Fruit fly (Drosophila melanogaster) whole organism, embryonic: Measurements from ENCODE around the gene Etfb.

Source experiments
- Antp ChIP-seq: fragments of 200-800 bp; sonication (Bioruptor generic); optimal IDR thresholded peaks from 3 replicates; lab custom pipeline; 2016; ENCODE audit warnings: missing biosample characterization, missing genetic modification characterization
- Asciz ChIP-seq: fragments of 200-800 bp; sonication (Bioruptor generic); optimal IDR thresholded peaks from 2 replicates; lab custom pipeline; 2017; ENCODE audit warnings: missing biosample characterization, mild to moderate bottlenecking, missing genetic modification characterization, missing genetic modification reagents
- Atf6 ChIP-seq: fragments of 200-800 bp; sonication (Bioruptor generic); IDR thresholded peaks from 2 replicates; pipeline ENCODE4 v1.3.6; 2022; ENCODE audit warnings: missing biosample characterization, missing genetic modification characterization
- Bgb ChIP-seq: fragments of 200-800 bp; sonication (Bioruptor generic); IDR thresholded peaks from 2 replicates; pipeline ENCODE4 v1.3.6; 2022; ENCODE audit warnings: missing biosample characterization, missing genetic modification characterization; ENCODE audit not compliant: partially characterized antibody
- Blimp-1 ChIP-seq: fragments of 200-800 bp; sonication (Bioruptor generic); optimal IDR thresholded peaks from 3 replicates; lab custom pipeline; 2018; ENCODE audit warnings: missing biosample characterization, missing genetic modification characterization, mild to moderate bottlenecking, moderate library complexity, missing genetic modification reagents
- C15 ChIP-seq: fragments of 200-800 bp; sonication (Bioruptor generic); IDR thresholded peaks from 3 replicates; pipeline ENCODE4 v1.3.6; 2022; ENCODE audit warnings: missing biosample characterization, missing genetic modification characterization
- CG1024 ChIP-seq: fragments of 200-800 bp; sonication (Bioruptor generic); IDR thresholded peaks from 2 replicates; pipeline ENCODE4 v1.3.6; 2022; ENCODE audit warnings: missing biosample characterization, missing genetic modification characterization
- CG10366 ChIP-seq: fragments of 200-800 bp; sonication (Bioruptor generic); IDR thresholded peaks from 2 replicates; pipeline ENCODE4 v1.3.6; 2022; ENCODE audit warnings: missing biosample characterization, missing genetic modification characterization
- CG11398 ChIP-seq: fragments of 200-800 bp; sonication (Bioruptor generic); optimal IDR thresholded peaks from 2 replicates; lab custom pipeline; 2016; ENCODE audit warnings: missing biosample characterization, missing genetic modification characterization
- CG14965 ChIP-seq: fragments of 200-800 bp; sonication (Bioruptor generic); optimal IDR thresholded peaks from 2 replicates; lab custom pipeline; 2016; ENCODE audit warnings: missing biosample characterization, missing genetic modification characterization, borderline replicate concordance
- CG16815 ChIP-seq: fragments of 200-800 bp; sonication (Bioruptor generic); optimal IDR thresholded peaks from 3 replicates; lab custom pipeline; 2017; ENCODE audit warnings: missing biosample characterization, mild to moderate bottlenecking, missing genetic modification characterization
- CG1832 ChIP-seq: fragments of 200-800 bp; sonication (Bioruptor generic); optimal IDR thresholded peaks from 2 replicates; lab custom pipeline; 2017; ENCODE audit warnings: missing biosample characterization, mild to moderate bottlenecking, missing genetic modification characterization, inconsistent platforms
- CG34422 ChIP-seq: fragments of 200-800 bp; sonication (Bioruptor generic); IDR thresholded peaks from 3 replicates; pipeline ENCODE4 v1.3.6; 2022; ENCODE audit warnings: missing biosample characterization, missing genetic modification characterization
- CG42726 ChIP-seq: fragments of 200-800 bp; sonication (Bioruptor generic); IDR thresholded peaks from 2 replicates; pipeline ENCODE4 v1.3.6; 2022; ENCODE audit warnings: missing biosample characterization, missing genetic modification characterization; ENCODE audit not compliant: partially characterized antibody
- CG4360 ChIP-seq: fragments of 200-800 bp; sonication (Bioruptor generic); IDR thresholded peaks from 2 replicates; pipeline ENCODE4 v1.3.6; 2022; ENCODE audit warnings: missing biosample characterization, missing genetic modification characterization
- CG6175 ChIP-seq: fragments of 200-800 bp; sonication (Bioruptor generic); IDR thresholded peaks from 3 replicates; pipeline ENCODE4 v1.3.6; 2022; ENCODE audit warnings: missing biosample characterization, missing genetic modification characterization
- CG9437 ChIP-seq: fragments of 200-800 bp; sonication (Bioruptor generic); optimal IDR thresholded peaks from 2 replicates; lab custom pipeline; 2018; ENCODE audit warnings: missing biosample characterization, mild to moderate bottlenecking, missing genetic modification characterization
- CkIIα-i1 ChIP-seq: fragments of 200-800 bp; sonication (Bioruptor generic); IDR thresholded peaks from 2 replicates; pipeline ENCODE4 v1.3.6; 2022; ENCODE audit warnings: missing biosample characterization, missing genetic modification characterization
- Dbx ChIP-seq: fragments of 200-800 bp; sonication (Bioruptor generic); IDR thresholded peaks from 3 replicates; pipeline ENCODE4 v1.3.6; 2022; ENCODE audit warnings: missing biosample characterization, missing genetic modification characterization
- Doc2 ChIP-seq: fragments of 200-800 bp; sonication (Bioruptor generic); IDR thresholded peaks from 2 replicates; pipeline ENCODE4 v1.3.6; 2022; ENCODE audit warnings: missing biosample characterization, missing genetic modification characterization
- Drgx ChIP-seq: fragments of 200-800 bp; sonication (Bioruptor generic); IDR thresholded peaks from 2 replicates; pipeline ENCODE4 v1.3.6; 2022; ENCODE audit warnings: missing biosample characterization, missing genetic modification characterization
- Elba2 ChIP-seq: fragments of 200-800 bp; sonication (Bioruptor generic); optimal IDR thresholded peaks from 3 replicates; lab custom pipeline; 2016; ENCODE audit warnings: missing biosample characterization, missing genetic modification characterization
- Ets65A ChIP-seq: fragments of 200-800 bp; sonication (Bioruptor generic); peaks from one replicate; lab custom pipeline; 2016; ENCODE audit warnings: missing biosample characterization, missing genetic modification characterization
- Fer2 ChIP-seq: fragments of 200-800 bp; sonication (Bioruptor generic); optimal IDR thresholded peaks from 2 replicates; lab custom pipeline; 2018; ENCODE audit warnings: missing biosample characterization, mild to moderate bottlenecking, missing genetic modification characterization, moderate library complexity
- H2.0 ChIP-seq: fragments of 200-800 bp; sonication (Bioruptor generic); IDR thresholded peaks from 2 replicates; pipeline ENCODE4 v1.3.6; 2022; ENCODE audit warnings: missing biosample characterization, missing genetic modification characterization
- HLH54F ChIP-seq: fragments of 200-800 bp; sonication (Bioruptor generic); optimal IDR thresholded peaks from 3 replicates; lab custom pipeline; 2016; ENCODE audit warnings: missing biosample characterization, missing genetic modification characterization
- Hand ChIP-seq: fragments of 200-800 bp; sonication (Bioruptor generic); optimal IDR thresholded peaks from 2 replicates; lab custom pipeline; 2017; ENCODE audit warnings: mild to moderate bottlenecking, missing biosample characterization, missing genetic modification reagents, missing genetic modification characterization
- Hr39 ChIP-seq: fragments of >200 bp; optimal IDR thresholded peaks from 2 replicates; lab custom pipeline; 2017
- Myb ChIP-seq: fragments of 200-800 bp; sonication (Bioruptor generic); optimal IDR thresholded peaks from 2 replicates; lab custom pipeline; 2016; ENCODE audit warnings: missing biosample characterization, missing genetic modification characterization
- Scr ChIP-seq: fragments of 200-800 bp; sonication (Bioruptor generic); IDR thresholded peaks from 2 replicates; pipeline ENCODE4 v1.3.6; 2022; ENCODE audit warnings: missing biosample characterization, missing genetic modification characterization; ENCODE audit not compliant: partially characterized antibody
- Sry-β ChIP-seq: fragments of 200-800 bp; sonication (Bioruptor generic); optimal IDR thresholded peaks from 2 replicates; lab custom pipeline; 2018; ENCODE audit warnings: missing biosample characterization, mild to moderate bottlenecking, missing genetic modification characterization, moderate library complexity
- Stat92E ChIP-seq, 3 experiments: fragments of >200 bp in 2 of 3; fragments of 200-800 bp in 1 of 3; sonication (Bioruptor generic) in 1 of 3; optimal IDR thresholded peaks; 2 replicates each; lab custom pipeline; 2017 to 2019; ENCODE audit warnings: missing biosample characterization in 3 of 3, missing genetic modification characterization in 3 of 3, mild to moderate bottlenecking in 1 of 3, moderate library complexity in 1 of 3
- az2 ChIP-seq: fragments of 200-800 bp; sonication (Bioruptor generic); optimal IDR thresholded peaks from 3 replicates; lab custom pipeline; 2016; ENCODE audit warnings: missing biosample characterization, missing genetic modification characterization
- cg ChIP-seq: fragments of 200-800 bp; sonication (Bioruptor generic); optimal IDR thresholded peaks from 3 replicates; lab custom pipeline; 2019; ENCODE audit warnings: missing biosample characterization, mild to moderate bottlenecking, missing genetic modification characterization, moderate library complexity
- chif ChIP-seq, 2 experiments: fragments of 200-800 bp; sonication (Bioruptor generic); optimal IDR thresholded peaks; 3 replicates each; lab custom pipeline; 2016; ENCODE audit warnings: missing biosample characterization in 2 of 2, missing genetic modification characterization in 2 of 2
- chinmo ChIP-seq: fragments of 200-800 bp; sonication (Bioruptor generic); IDR thresholded peaks from 4 replicates; pipeline ENCODE4 v1.3.6; 2022; ENCODE audit warnings: missing biosample characterization, missing genetic modification characterization; ENCODE audit not compliant: partially characterized antibody
- chn ChIP-seq: fragments of 200-800 bp; sonication (Bioruptor generic); optimal IDR thresholded peaks from 2 replicates; lab custom pipeline; 2016; ENCODE audit warnings: missing biosample characterization, missing genetic modification characterization
- ci ChIP-seq: fragments of 200-800 bp; sonication (Bioruptor generic); IDR thresholded peaks from 3 replicates; pipeline ENCODE4 v1.3.6; 2022; ENCODE audit warnings: missing biosample characterization, missing genetic modification characterization
- cwo ChIP-seq: fragments of 200-800 bp; sonication (Bioruptor generic); optimal IDR thresholded peaks from 3 replicates; lab custom pipeline; 2017; ENCODE audit warnings: missing biosample characterization, missing genetic modification characterization, mild to moderate bottlenecking, moderate library complexity, missing genetic modification reagents
- en ChIP-seq: fragments of 200-800 bp; sonication (Bioruptor generic); optimal IDR thresholded peaks from 2 replicates; lab custom pipeline; 2016; ENCODE audit warnings: missing biosample characterization, missing genetic modification characterization
- gsb ChIP-seq: fragments of 200-800 bp; sonication (Bioruptor generic); IDR thresholded peaks from 2 replicates; pipeline ENCODE4 v1.3.6; 2022; ENCODE audit warnings: missing biosample characterization, missing genetic modification characterization
- ham ChIP-seq: fragments of 200-800 bp; sonication (Bioruptor generic); IDR thresholded peaks from 2 replicates; pipeline ENCODE4 v1.3.6; 2022; ENCODE audit warnings: missing biosample characterization, missing genetic modification characterization
- odd ChIP-seq: fragments of 200-800 bp; sonication (Bioruptor generic); optimal IDR thresholded peaks from 2 replicates; lab custom pipeline; 2017; ENCODE audit warnings: missing biosample characterization, mild to moderate bottlenecking, missing genetic modification characterization
- p53 ChIP-seq: fragments of 200-800 bp; sonication (Bioruptor generic); optimal IDR thresholded peaks from 2 replicates; lab custom pipeline; 2016; ENCODE audit warnings: missing biosample characterization, missing genetic modification characterization
- peb ChIP-seq: fragments of 200-800 bp; sonication (Bioruptor generic); IDR thresholded peaks from 2 replicates; pipeline ENCODE4 v1.3.6; 2022; ENCODE audit warnings: missing biosample characterization, missing genetic modification characterization
- pita ChIP-seq: fragments of 200-800 bp; sonication (Bioruptor generic); optimal IDR thresholded peaks from 2 replicates; lab custom pipeline; 2017; ENCODE audit warnings: missing biosample characterization, mild to moderate bottlenecking, missing genetic modification characterization
- pnt ChIP-seq: fragments of 200-800 bp; sonication (Bioruptor generic); optimal IDR thresholded peaks from 3 replicates; lab custom pipeline; 2016; ENCODE audit warnings: missing biosample characterization, missing genetic modification characterization
- sim ChIP-seq: fragments of 200-800 bp; sonication (Bioruptor generic); IDR thresholded peaks from 2 replicates; pipeline ENCODE4 v1.3.6; 2022; ENCODE audit warnings: missing biosample characterization, missing genetic modification characterization
- sisA ChIP-seq: fragments of 200-800 bp; sonication (Bioruptor generic); IDR thresholded peaks from 2 replicates; pipeline ENCODE4 v1.3.6; 2022; ENCODE audit warnings: missing biosample characterization, missing genetic modification characterization
- sr ChIP-seq: fragments of 200-800 bp; sonication (Bioruptor generic); IDR thresholded peaks from 3 replicates; pipeline ENCODE4 v1.3.6; 2022; ENCODE audit warnings: missing biosample characterization, missing genetic modification characterization
- twi ChIP-seq: fragments of 200-800 bp; optimal IDR thresholded peaks from 2 replicates; lab custom pipeline; 2019; ENCODE audit warnings: missing biosample characterization, mild to moderate bottlenecking, missing genetic modification characterization, moderate library complexity
- yki ChIP-seq: fragments of >200 bp; optimal IDR thresholded peaks from 3 replicates; lab custom pipeline; 2018

Etfb gene

dm6 chr3R:29841293-29841791 is 38.6 kb upstream of the Etfb start, which contains the start of gene Cad99C (continued):
- no peak for TF ChIP-seq Sry-β (GFP tag; lab: Kevin White, UChicago)
- no peak for TF ChIP-seq Fer2
- TF ChIP-seq Antp (GFP tag; lab: Kevin White, UChicago) = no peak
- TF ChIP-seq odd = no peak
- TF ChIP-seq CG6175 (GFP tag; lab: Robert Waterston, UW) = peak; percentile 86
- no peak for TF ChIP-seq ham (GFP tag; lab: Robert Waterston, UW)
- no peak for TF ChIP-seq Dbx
- TF ChIP-seq Myb (GFP tag; lab: Kevin White, UChicago) = no peak
- no peak for TF ChIP-seq sisA (GFP tag; lab: Robert Waterston, UW)
- no peak for TF ChIP-seq Hand (GFP tag; lab: Kevin White, UChicago)
- TF ChIP-seq CG11398 (GFP tag; lab: Kevin White, UChicago) = no peak
- 0 out of 2 replicates have a peak, but pooled peaks have one; percentile 29 for TF ChIP-seq Atf6
- no peak for TF ChIP-seq H2.0 (GFP tag; lab: Robert Waterston, UW)
- TF ChIP-seq Scr (GFP tag; lab: Robert Waterston, UW) = no peak; the same call in 1 of the 2 replicates
- TF ChIP-seq Bgb (GFP tag; lab: Robert Waterston, UW) = peak; percentile 44; the same call in 1 of the 2 replicates
- peak; percentile 98 for TF ChIP-seq chinmo (GFP tag; lab: Robert Waterston, UW)
- TF ChIP-seq twi (tag; lab: Kevin White, UChicago) = no peak
- TF ChIP-seq Doc2 (GFP tag; lab: Robert Waterston, UW) = no peak
- peak in 1 of 3 experiments; percentile 76 for TF ChIP-seq Stat92E (GFP tag; optimal IDR thresholded peaks at IDR 0.05; lab: Kevin White, UChicago)
- TF ChIP-seq p53 (GFP tag; lab: Kevin White, UChicago) = peak; percentile 60
- TF ChIP-seq ci (GFP tag; lab: Robert Waterston, UW) = peak; percentile 24; the same call in 1 of the 3 replicates
- no peak for TF ChIP-seq yki (lab: Kevin White, UChicago)
- no peak for TF ChIP-seq CG4360 (GFP tag; lab: Robert Waterston, UW)
- TF ChIP-seq CG42726 = 0 out of 2 replicates have a peak, but pooled peaks have one; percentile 9
- TF ChIP-seq Elba2 (GFP tag; lab: Kevin White, UChicago) = no peak
- TF ChIP-seq CG1832 (GFP tag; lab: Kevin White, UChicago) = no peak
- TF ChIP-seq peb (GFP tag; lab: Robert Waterston, UW) = no peak
- no peak for TF ChIP-seq CG9437 (GFP tag; lab: Kevin White, UChicago)
- TF ChIP-seq Drgx (GFP tag; lab: Robert Waterston, UW) = no peak
- TF ChIP-seq en (GFP tag; lab: Kevin White, UChicago) = no peak
- no peak for TF ChIP-seq pita (GFP tag; lab: Kevin White, UChicago)
- peak; percentile 31 for TF ChIP-seq chn (GFP tag; lab: Kevin White, UChicago)
- TF ChIP-seq gsb (GFP tag; lab: Robert Waterston, UW) = no peak
- TF ChIP-seq CG16815 (GFP tag; lab: Kevin White, UChicago) = no peak
- TF ChIP-seq pnt (GFP tag; lab: Kevin White, UChicago) = peak; percentile 1
- TF ChIP-seq sim (GFP tag; lab: Robert Waterston, UW) = no peak
- TF ChIP-seq Blimp-1 (GFP tag; lab: Kevin White, UChicago) = no peak
- no peak for TF ChIP-seq CG14965
- no peak for TF ChIP-seq chif (GFP tag; optimal IDR thresholded peaks at IDR 0.05; lab: Kevin White, UChicago)
- no peak for TF ChIP-seq Asciz (GFP tag; lab: Kevin White, UChicago)
- TF ChIP-seq Hr39 (lab: Kevin White, UChicago) = no peak
- TF ChIP-seq sr (GFP tag; lab: Robert Waterston, UW) = peak; percentile 71; the same call in 2 of the 3 replicates
- no peak for TF ChIP-seq az2 (GFP tag; lab: Kevin White, UChicago)
- no peak for TF ChIP-seq Ets65A (GFP tag; lab: Kevin White, UChicago)
- peak; percentile 96 for TF ChIP-seq cg (GFP tag; lab: Kevin White, UChicago)
- TF ChIP-seq cwo = no peak
- TF ChIP-seq C15 (GFP tag; lab: Robert Waterston, UW) = no peak
- no peak for TF ChIP-seq CG1024 (GFP tag; lab: Robert Waterston, UW)
- TF ChIP-seq CkIIα-i1 = no peak
- TF ChIP-seq CG34422 (GFP tag; lab: Robert Waterston, UW) = 0 out of 3 replicates have a peak, but pooled peaks have one; percentile 38
- no peak for TF ChIP-seq HLH54F (GFP tag; lab: Kevin White, UChicago)
- no peak for TF ChIP-seq CG10366 (GFP tag; lab: Robert Waterston, UW)
